Fruit fly (Drosophila melanogaster): Measurements from ENCODE around the gene nAChRbeta2.

Gene nAChRbeta2

DNA sequence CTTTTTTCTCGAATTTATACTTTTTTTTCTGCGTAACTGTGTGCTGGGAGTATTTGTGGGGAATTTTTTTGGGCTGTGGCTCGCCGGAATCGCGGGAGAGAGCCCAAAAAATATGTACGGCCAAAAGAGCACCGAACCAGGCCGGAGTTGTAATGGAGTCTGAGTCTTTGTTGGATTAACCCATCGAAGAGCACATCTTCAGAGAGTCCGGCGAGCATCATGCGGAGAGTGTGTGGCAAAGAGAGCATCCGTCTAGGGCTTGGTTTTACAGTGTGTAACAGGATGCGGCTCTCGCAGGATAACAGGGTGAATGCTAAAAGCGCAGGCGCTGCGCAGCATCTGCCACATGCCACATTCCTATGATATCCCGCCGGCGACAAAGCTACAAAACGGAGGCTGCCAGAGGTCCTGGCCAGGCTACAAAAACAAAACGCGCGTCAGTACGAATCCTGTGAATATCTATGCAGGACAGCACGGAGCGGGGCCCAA is 29.9 kb downstream of the nAChRbeta2 start, which contains the start of gene nAChRalpha2:
TSS of gene nAChRalpha2 (plus strand) at position 439 of the 489 bp plus-strand sequence.
- TF ChIP-seq fru (GFP tag; optimal IDR thresholded peaks at IDR 0.05) (no peak), Dif (GFP tag; optimal IDR thresholded peaks at IDR 0.05; ENCODE audit: partially characterized antibody) (no peak), Dfd (GFP tag; optimal IDR thresholded peaks at IDR 0.05) (no peak), sage (GFP tag; optimal IDR thresholded peaks at IDR 0.05) (no peak), tai (GFP tag; optimal IDR thresholded peaks at IDR 0.05) (no peak), jim (GFP tag; optimal IDR thresholded peaks at IDR 0.05) (no peak), dl (GFP tag; optimal IDR thresholded peaks at IDR 0.05; ENCODE audit: insufficient read depth in 1 of 2, partially characterized antibody in 2 of 2) (no peak), rgr (GFP tag; optimal IDR thresholded peaks at IDR 0.05) (no peak), N (GFP tag; optimal IDR thresholded peaks at IDR 0.05) (no peak), dmrt93B (GFP tag; optimal IDR thresholded peaks at IDR 0.05) (no peak), HLH106 (tag; optimal IDR thresholded peaks at IDR 0.05) (no peak), pan (optimal IDR thresholded peaks at IDR 0.05) (no peak), br (GFP tag; optimal IDR thresholded peaks at IDR 0.05) (no peak), h (GFP tag; optimal IDR thresholded peaks at IDR 0.05) (no peak), CrebA (GFP tag; optimal IDR thresholded peaks at IDR 0.05; ENCODE audit: borderline replicate concordance) (no peak), CG32264 (GFP tag; optimal IDR thresholded peaks at IDR 0.05) (no peak), ey (GFP tag; optimal IDR thresholded peaks at IDR 0.05) (no peak)

dm6 chr3R:24481040-24481439 is 33.9 kb downstream of the nAChRbeta2 start:
- TF ChIP-seq Mio (GFP tag; optimal IDR thresholded peaks at IDR 0.05) (no peak), Dif (GFP tag; optimal IDR thresholded peaks at IDR 0.05; ENCODE audit: partially characterized antibody) (no peak), GATAd (GFP tag; optimal IDR thresholded peaks at IDR 0.05) (no peak), tai (GFP tag; optimal IDR thresholded peaks at IDR 0.05) (no peak), HLH106 (tag; optimal IDR thresholded peaks at IDR 0.05) (no peak), br (GFP tag; optimal IDR thresholded peaks at IDR 0.05) (no peak), woc (GFP tag; optimal IDR thresholded peaks at IDR 0.05) (no peak), dl (GFP tag; optimal IDR thresholded peaks at IDR 0.05; ENCODE audit: insufficient read depth in 1 of 2, partially characterized antibody in 2 of 2) (no peak), brk (GFP tag; optimal IDR thresholded peaks at IDR 0.05) (no peak), Myc (optimal IDR thresholded peaks at IDR 0.05) (no peak)

- TF ChIP-seq sv (GFP tag; optimal IDR thresholded peaks at IDR 0.05) (no peak), CG9705 (GFP tag; optimal IDR thresholded peaks at IDR 0.05) (no peak), CG32264 (GFP tag; optimal IDR thresholded peaks at IDR 0.05) (no peak), fru (GFP tag; optimal IDR thresholded peaks at IDR 0.05) (no peak), rgr (GFP tag; optimal IDR thresholded peaks at IDR 0.05) (no peak), HLH106 (tag; optimal IDR thresholded peaks at IDR 0.05) (no peak), Mio (GFP tag; optimal IDR thresholded peaks at IDR 0.05) (no peak), Dif (GFP tag; optimal IDR thresholded peaks at IDR 0.05; ENCODE audit: partially characterized antibody) (no peak), Abd-B (GFP tag; optimal IDR thresholded peaks at IDR 0.05) (no peak), sage (GFP tag; optimal IDR thresholded peaks at IDR 0.05) (no peak), Hnf4 (GFP tag; optimal IDR thresholded peaks at IDR 0.05) (no peak), br (GFP tag; optimal IDR thresholded peaks at IDR 0.05) (no peak), Rel (GFP tag; optimal IDR thresholded peaks at IDR 0.05) (no peak), Rel (tag; optimal IDR thresholded peaks at IDR 0.05) (no peak), dsf (GFP tag; optimal IDR thresholded peaks at IDR 0.05; ENCODE audit: borderline replicate concordance) (no peak)
Observed at dm6 chr3R:24474760-24475159, 40.1 kb downstream of the nAChRbeta2 start.

dm6 chr3R:24469097-24469496 is 45.8 kb downstream of the nAChRbeta2 start, which contains the start of gene CG31128:
Gene CG31128 (plus strand): TSS chr3R:24469397.
- TF ChIP-seq CrebA (GFP tag; optimal IDR thresholded peaks at IDR 0.05; ENCODE audit: borderline replicate concordance): no peak
- no peak for TF ChIP-seq fru (GFP tag; optimal IDR thresholded peaks at IDR 0.05)

DNA sequence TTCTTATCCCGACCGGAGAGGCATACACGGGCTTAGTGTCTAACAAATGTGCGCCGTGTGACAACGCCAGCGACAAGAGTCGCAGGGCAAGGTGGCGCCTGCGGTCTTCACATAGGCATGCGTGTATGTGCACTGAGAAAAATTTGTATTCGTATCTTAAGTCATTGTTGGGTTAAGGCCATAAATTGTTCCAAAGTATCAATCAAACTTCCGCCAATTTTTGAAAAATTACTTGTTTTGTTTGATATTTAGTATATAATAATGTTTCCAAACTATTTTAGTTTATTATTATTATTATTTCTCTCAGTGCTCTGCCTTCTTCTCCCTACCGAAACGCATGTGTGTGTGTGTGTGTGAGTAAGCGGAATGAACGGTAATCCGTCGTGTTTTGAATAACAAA is 47.7 kb downstream of the nAChRbeta2 start:
- TF ChIP-seq Vsx2 (GFP tag; optimal IDR thresholded peaks at IDR 0.05; ENCODE audit: partially characterized antibody) (no peak), tai (GFP tag; optimal IDR thresholded peaks at IDR 0.05) (no peak), HLH106 (tag; optimal IDR thresholded peaks at IDR 0.05) (no peak), Abd-B (GFP tag; optimal IDR thresholded peaks at IDR 0.05) (no peak), Hr83 (GFP tag; optimal IDR thresholded peaks at IDR 0.05; ENCODE audit: poor library complexity, severe bottlenecking) (no peak), usp (GFP tag; optimal IDR thresholded peaks at IDR 0.05) (no peak), dmrt93B (GFP tag; optimal IDR thresholded peaks at IDR 0.05) (no peak)
